Worm (Caenorhabditis elegans) whole organism, early embryonic: Measurements from ENCODE around the gene C25H3.15.

Experiments used
- ama-1 ChIP-seq: fragments of 150-350 bp; optimal IDR thresholded peaks from 2 replicates; lab custom pipeline; 2014
- ceh-13 ChIP-seq: fragments of 200-800 bp; sonication (Bioruptor generic); optimal IDR thresholded peaks from 2 replicates; lab custom pipeline; 2018; ENCODE audit warnings: mild to moderate bottlenecking, missing genetic modification characterization, missing compliant biosample characterization
- pes-1 ChIP-seq: fragments of 200-800 bp; sonication (Bioruptor generic); IDR thresholded peaks from 2 replicates; pipeline ENCODE4 v1.3.6; 2022; ENCODE audit warnings: missing genetic modification reagents, missing genetic modification characterization, missing compliant biosample characterization

ce11 chrII:5669580-5669979 lies 4.5 kb downstream of the C25H3.15 start, which contains the start of gene C25H3.17:
- no peak for TF ChIP-seq ceh-13 (GFP tag; lab: Kevin White, UChicago)
- TF ChIP-seq ama-1 = no peak
- no peak for TF ChIP-seq pes-1 (GFP tag; lab: Robert Waterston, UW)
